Fruit fly (Drosophila melanogaster): ENCODE data around the gene VhaAC45RP.

VhaAC45RP gene

DNA sequence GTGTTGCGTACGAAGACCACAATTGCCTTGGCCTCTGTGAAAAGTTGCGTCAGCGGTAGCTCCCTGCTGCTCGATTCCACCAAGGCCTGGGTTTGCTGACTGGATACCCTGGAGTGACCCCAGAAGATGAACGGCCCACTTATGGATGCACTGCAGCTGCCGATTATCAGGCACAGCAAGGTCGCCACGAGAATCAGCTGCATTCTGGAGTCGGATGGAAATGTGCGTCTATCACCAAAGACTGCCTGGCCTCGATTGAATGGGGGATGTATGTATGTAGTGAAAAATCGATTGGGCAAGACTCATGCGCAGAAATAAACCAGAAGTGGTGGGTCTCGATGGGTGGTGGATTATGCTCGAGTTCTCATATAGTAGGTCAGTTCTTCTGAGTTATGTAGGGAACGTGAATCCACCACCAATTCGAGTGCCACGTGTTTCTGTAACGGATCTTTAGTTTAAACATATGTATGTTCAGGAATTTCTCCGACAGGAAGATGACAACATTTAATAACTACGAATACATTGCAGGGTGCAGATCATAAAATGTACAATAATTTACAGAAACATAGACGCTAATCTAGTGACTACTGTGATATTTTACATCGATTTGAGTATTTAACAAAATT is at the start of gene VhaAC45RP:
VhaAC45RP (minus strand) TSS at position 261 of the 626 bp plus-strand sequence.
- TF ChIP-seq ttk (optimal IDR thresholded peaks at IDR 0.05) = no peak
- TF ChIP-seq Sin3A (optimal IDR thresholded peaks at IDR 0.05) = no peak
- TF ChIP-seq Myc (optimal IDR thresholded peaks at IDR 0.05) = no peak
- TF ChIP-seq h (optimal IDR thresholded peaks at IDR 0.05) = no peak
- no peak for TF ChIP-seq psq (optimal IDR thresholded peaks at IDR 0.05)

DNA sequence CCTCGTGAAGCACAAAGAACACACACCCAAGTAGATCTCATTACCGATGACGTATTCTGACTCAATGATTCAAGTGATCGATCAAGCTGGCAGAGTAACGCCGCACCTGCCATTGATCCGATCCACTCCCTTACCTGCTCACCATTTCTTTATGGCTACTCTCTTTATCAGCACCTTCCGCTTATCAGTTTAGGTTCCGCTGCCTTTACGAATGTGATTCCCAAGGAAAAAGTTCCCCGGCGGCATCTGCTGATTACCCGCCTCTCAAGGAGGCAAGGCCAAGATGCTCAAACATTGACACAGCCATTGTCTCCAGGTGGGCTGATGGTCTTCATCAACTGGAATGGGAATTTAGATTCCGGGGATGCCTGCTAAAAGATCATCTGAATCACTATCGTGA is 48.8 kb upstream of the VhaAC45RP start:
- TF ChIP-seq ttk (optimal IDR thresholded peaks at IDR 0.05) = no peak
- no peak for TF ChIP-seq Myc (optimal IDR thresholded peaks at IDR 0.05)
- no peak for TF ChIP-seq insv (optimal IDR thresholded peaks at IDR 0.05)
- no peak for TF ChIP-seq psq (optimal IDR thresholded peaks at IDR 0.05)

DNA sequence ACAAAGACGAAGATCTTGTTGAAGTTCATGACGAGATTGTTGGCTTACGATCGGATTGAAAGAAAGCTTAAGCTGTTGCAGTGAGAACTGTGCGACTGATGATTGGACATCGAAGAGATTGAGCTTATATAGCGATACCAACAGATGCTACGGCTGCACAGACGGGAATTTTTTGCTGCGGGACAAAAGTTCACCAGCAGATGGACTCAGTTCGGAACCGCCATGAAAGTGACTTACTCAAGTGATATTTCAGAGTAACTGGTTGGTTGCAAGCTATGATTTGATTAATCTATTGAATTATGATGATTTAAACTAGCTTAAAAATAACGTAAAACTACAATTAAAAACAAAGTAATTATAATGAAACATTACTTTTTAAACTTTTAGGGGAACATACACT is 47.5 kb upstream of the VhaAC45RP start, which contains the start of gene CecB:
CecB (minus strand) TSS at position 101 of the 400 bp plus-strand sequence.
- TF ChIP-seq insv (optimal IDR thresholded peaks at IDR 0.05) (no peak), ttk (optimal IDR thresholded peaks at IDR 0.05) (no peak), psq (optimal IDR thresholded peaks at IDR 0.05) (no peak), h (optimal IDR thresholded peaks at IDR 0.05) (no peak), Myc (optimal IDR thresholded peaks at IDR 0.05) (no peak), Sin3A (optimal IDR thresholded peaks at IDR 0.05) (no peak)

DNA sequence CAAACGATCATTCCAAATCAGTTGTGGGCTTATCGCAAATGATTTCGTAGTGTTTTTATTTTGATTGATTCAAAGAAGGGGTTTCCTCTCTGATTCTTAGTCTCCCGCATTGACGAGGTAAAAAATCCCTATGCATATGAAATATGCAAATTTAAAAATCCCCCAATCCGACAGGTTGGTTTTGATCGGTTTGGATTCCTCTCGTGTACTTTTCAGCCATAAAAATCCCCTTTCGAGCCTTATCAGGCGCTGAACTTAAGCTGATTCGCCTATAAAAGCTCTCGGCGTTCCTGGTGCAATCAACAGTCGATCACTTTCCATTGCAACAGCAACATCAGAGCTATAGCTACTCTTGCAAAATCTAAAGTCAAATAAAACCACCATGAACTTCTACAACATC is 45.6 kb upstream of the VhaAC45RP start, which contains the start of gene CecA2:
CecA2 (plus strand) TSS at position 301 of the 400 bp plus-strand sequence.
- TF ChIP-seq Sin3A (optimal IDR thresholded peaks at IDR 0.05) (no peak), ttk (optimal IDR thresholded peaks at IDR 0.05) (no peak), Myc (optimal IDR thresholded peaks at IDR 0.05) (no peak), insv (optimal IDR thresholded peaks at IDR 0.05) (no peak), psq (optimal IDR thresholded peaks at IDR 0.05) (no peak), h (optimal IDR thresholded peaks at IDR 0.05) (no peak)

DNA sequence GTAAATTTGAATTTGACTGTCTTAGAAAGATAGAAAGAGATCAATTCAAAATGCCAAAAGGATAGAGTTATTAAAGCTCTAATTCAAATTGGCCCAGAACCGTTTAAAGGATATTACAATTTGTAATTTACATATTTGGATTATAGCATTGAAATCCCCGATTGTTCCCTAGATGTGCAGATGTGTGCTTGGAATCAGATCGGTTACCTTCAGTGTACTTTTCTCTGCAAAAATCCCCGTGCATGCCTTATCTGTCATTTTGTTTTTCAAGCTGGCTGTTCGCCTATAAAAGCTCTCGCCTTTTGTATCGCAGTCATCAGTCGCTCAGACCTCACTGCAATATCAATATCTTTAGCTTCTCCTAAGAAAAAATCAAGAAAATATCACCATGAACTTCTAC is 44.3 kb upstream of the VhaAC45RP start, which contains the start of gene CecA1:
CecA1 (plus strand) TSS at position 315 of the 400 bp plus-strand sequence.
- TF ChIP-seq h (optimal IDR thresholded peaks at IDR 0.05) = no peak

DNA sequence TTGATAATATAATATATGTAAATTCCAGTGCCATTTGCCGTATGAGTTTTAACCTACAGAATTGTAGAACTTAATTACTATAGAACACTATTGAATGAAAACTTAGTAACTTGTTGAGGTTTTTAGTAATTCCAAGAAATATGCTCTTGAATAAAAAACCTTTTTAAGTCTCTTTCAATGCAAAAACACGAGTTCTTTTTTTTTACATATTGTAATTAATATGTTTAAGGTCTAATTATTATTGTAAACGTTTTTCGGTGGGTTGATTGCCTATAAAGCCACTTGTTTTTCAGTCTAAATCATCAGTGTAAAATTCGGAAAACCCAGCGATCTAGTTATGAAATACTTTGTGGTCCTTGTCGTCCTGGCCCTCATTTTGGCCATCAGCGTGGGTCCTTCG is 43.4 kb upstream of the VhaAC45RP start, which contains the start of gene Anp:
Anp (plus strand) TSS at position 301 of the 400 bp plus-strand sequence.
- TF ChIP-seq Sin3A (optimal IDR thresholded peaks at IDR 0.05) (no peak), ttk (optimal IDR thresholded peaks at IDR 0.05) (no peak), insv (optimal IDR thresholded peaks at IDR 0.05) (no peak), Myc (optimal IDR thresholded peaks at IDR 0.05) (no peak), h (optimal IDR thresholded peaks at IDR 0.05) (no peak), psq (optimal IDR thresholded peaks at IDR 0.05) (no peak)

DNA sequence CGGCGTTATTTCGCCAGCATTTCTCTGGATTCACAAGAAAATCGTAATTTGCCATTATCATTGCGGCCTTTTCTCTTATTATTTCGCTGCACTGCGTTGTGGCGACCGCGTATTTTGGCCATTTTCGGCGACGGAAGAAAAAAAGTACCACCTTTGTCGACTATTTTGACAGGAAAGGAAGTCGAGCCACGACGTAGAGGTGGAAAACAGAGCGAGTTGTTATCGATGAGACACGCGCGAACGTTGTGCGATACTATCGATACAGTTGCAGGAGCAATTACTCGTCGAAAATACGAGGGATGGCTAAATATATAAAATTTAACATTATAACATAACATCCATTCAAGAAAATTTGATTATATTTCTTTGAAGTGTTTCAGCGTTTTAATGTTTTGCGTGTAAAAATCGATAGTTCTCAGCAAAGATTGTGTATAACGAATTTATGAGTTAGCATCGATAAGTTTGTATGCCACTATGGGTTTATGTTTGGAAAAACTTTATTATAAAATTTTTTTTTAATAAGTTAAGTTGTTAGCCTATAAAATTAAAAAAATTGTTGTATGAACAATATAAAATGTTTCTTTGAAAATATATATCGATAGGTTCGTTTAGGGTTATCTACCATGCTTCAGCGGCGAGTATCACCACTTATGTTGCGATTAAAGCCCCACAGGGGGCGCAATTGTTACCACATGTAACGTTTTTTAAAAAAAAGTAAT is 42.7 kb upstream of the VhaAC45RP start, which contains the start of gene RpS7:
RpS7 (minus strand) TSS at position 255 of the 719 bp plus-strand sequence.
- no peak for TF ChIP-seq Myc (optimal IDR thresholded peaks at IDR 0.05)
- no peak for TF ChIP-seq psq (optimal IDR thresholded peaks at IDR 0.05)
- no peak for TF ChIP-seq insv (optimal IDR thresholded peaks at IDR 0.05)
- TF ChIP-seq h (optimal IDR thresholded peaks at IDR 0.05) = no peak
- no peak for TF ChIP-seq ttk (optimal IDR thresholded peaks at IDR 0.05)
- TF ChIP-seq Sin3A (optimal IDR thresholded peaks at IDR 0.05) = no peak

DNA sequence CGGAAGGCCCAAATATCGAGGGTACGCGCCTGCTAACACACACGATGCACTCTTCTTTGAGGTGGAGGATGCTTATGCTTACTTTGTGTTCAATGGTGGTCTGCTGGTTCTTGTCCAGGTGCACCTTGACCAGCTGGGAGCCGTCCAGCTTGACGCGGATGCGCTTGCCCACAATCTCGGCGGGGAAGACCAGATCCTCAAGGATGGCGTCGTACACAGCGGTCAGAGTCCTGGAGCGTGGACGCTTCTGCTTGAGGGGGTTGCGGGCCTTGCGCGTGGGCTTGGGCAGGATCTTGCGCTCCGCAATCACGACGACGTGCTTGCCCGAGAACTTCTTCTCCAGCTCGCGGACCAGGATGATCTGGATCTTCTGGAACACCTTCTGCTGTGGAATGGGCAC is 41.8 kb upstream of the VhaAC45RP start:
- no peak for TF ChIP-seq psq (optimal IDR thresholded peaks at IDR 0.05)
- TF ChIP-seq h (optimal IDR thresholded peaks at IDR 0.05) = no peak
- TF ChIP-seq Myc (optimal IDR thresholded peaks at IDR 0.05) = no peak
- no peak for TF ChIP-seq Sin3A (optimal IDR thresholded peaks at IDR 0.05)
- no peak for TF ChIP-seq insv (optimal IDR thresholded peaks at IDR 0.05)
- no peak for TF ChIP-seq ttk (optimal IDR thresholded peaks at IDR 0.05)

DNA sequence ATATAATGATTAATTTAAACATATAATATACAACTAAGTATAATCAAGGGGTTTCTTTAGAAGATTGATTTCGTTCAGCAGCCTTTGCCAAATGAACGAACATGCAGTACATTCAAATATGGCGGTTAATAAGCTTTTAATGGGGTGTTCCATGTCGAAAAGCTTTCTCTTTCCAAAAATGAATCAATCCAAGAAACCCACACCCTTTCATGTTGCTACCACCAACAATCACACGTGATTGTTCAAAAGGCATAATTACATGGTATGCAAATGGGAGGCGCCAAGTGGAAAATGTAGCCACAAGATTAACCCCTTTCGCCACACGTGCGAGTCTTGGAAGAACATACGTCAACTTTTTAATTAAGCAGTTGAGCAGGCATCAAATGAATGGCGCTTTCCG is 39.7 kb upstream of the VhaAC45RP start:
- TF ChIP-seq Myc (optimal IDR thresholded peaks at IDR 0.05) = no peak
- no peak for TF ChIP-seq h (optimal IDR thresholded peaks at IDR 0.05)
- no peak for TF ChIP-seq psq (optimal IDR thresholded peaks at IDR 0.05)
- TF ChIP-seq insv (optimal IDR thresholded peaks at IDR 0.05) = no peak
- no peak for TF ChIP-seq ttk (optimal IDR thresholded peaks at IDR 0.05)
- TF ChIP-seq Sin3A (optimal IDR thresholded peaks at IDR 0.05) = no peak

DNA sequence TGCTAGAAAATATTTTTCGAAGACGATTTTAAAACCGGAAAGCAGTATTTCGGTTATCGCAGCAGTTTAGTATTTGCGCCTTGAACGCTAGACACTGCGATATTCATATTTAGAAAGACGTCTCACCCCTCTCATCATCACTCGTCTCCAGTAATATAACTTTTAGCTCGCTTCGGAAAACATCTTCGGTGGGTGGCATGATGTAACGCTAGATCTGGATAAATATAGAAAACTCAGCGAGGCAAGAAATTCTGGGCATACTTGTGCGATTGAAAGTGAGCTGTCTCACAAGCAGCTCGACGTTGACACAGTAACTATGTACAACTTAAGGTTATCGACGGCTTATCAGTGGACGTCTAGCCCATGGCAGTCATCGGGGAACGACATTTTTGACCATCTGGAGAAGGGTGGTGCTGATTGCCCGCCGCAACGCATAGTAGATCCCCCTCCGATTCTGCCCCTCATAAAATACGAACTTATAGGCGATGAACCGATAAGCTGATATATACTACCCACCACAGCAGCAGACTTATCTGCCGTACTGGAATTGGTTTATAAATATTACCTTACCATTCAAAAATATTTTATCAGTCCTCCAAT is 37.9 kb upstream of the VhaAC45RP start:
- TF ChIP-seq h (optimal IDR thresholded peaks at IDR 0.05) = no peak
- TF ChIP-seq insv (optimal IDR thresholded peaks at IDR 0.05) = no peak
- no peak for TF ChIP-seq Myc (optimal IDR thresholded peaks at IDR 0.05)
- TF ChIP-seq psq (optimal IDR thresholded peaks at IDR 0.05) = no peak
- TF ChIP-seq Sin3A (optimal IDR thresholded peaks at IDR 0.05) = no peak
- no peak for TF ChIP-seq ttk (optimal IDR thresholded peaks at IDR 0.05)

DNA sequence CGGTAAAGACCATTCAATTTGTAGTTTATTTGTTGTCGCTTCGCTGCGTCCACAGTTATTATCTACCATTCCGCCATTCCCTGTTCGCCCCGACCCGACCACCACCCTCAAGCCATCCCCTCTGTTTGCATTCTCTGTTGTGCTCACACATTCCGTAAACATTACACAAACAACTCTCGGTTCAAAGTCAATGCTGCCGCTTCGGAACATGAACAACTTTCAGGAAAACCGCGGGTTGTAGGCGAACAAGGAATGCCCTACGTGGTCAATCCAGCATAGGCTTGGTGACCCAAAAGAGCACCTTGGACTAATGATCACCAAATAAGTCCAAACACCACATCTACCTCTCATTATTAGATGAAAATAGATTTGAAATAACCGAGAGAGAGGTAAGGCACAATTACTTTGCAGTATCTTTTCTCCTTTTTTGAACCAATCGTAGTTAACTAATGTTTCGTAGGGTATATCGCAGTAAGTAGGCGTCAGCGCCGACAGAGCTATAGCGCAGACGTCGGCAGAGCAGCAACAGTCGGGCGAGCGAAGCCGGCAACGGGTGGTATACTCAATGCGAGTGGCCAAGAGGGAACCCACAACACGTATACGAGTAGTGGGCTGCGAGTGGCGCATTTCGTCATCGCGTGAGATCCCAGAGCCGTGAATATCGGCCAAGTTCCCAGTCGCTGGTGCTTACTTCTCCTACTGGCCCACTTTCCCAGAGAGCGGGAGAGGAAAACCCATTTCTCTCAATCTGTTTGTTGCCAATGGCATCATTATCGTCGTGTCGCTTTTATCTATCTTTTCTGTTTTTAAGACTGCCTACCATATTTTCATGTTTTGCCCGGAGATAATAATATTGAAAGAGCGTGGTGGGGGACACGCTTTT is 37.1 kb upstream of the VhaAC45RP start:
- TF ChIP-seq Myc (optimal IDR thresholded peaks at IDR 0.05) = no peak
- TF ChIP-seq Sin3A (optimal IDR thresholded peaks at IDR 0.05) = no peak
- no peak for TF ChIP-seq insv (optimal IDR thresholded peaks at IDR 0.05)
- no peak for TF ChIP-seq ttk (optimal IDR thresholded peaks at IDR 0.05)
- no peak for TF ChIP-seq psq (optimal IDR thresholded peaks at IDR 0.05)

DNA sequence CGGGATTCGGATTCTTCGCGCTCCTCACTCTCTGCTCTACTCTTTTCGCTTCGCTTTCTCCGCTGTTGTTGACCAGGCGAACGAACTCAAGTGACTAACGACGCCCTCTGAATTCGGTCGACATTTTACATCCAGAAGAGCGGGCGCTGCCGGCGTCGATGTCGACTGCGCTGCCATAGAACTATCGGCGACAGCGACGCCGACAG is 36.6 kb upstream of the VhaAC45RP start, which contains the start of gene CG9743:
CG9743 (minus strand) TSS at position 101 of the 206 bp plus-strand sequence.
- TF ChIP-seq ttk (optimal IDR thresholded peaks at IDR 0.05) (no peak), h (optimal IDR thresholded peaks at IDR 0.05) (no peak), Myc (optimal IDR thresholded peaks at IDR 0.05) (no peak), insv (optimal IDR thresholded peaks at IDR 0.05) (no peak)

Measured in Kc167 (cell line).